Worm (Caenorhabditis elegans): ENCODE measurements around the gene C40A11.8.

DNA sequence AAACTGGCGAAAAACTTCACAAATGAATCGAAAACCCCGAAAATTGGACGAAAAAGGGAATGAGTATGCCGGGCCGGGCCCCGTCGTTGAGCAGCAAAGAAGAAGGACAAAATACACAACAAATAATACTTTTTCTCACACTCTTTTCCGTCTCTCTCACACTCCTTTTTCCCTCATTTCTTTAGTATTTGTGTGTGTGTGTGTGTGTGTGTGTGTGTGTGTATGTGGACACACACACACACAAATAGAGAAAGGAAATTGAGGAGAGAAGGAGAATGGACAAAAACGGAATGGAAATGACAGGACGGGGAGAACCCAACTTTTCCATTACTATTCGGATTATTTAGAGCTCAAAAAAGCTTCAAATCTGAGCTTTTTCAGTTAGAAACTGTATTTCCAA lies 44.8 kb upstream of the C40A11.8 start:
- TF ChIP-seq efl-3 (GFP tag; optimal IDR thresholded peaks at IDR 0.05) (no peak), lir-3 (tag; optimal IDR thresholded peaks at IDR 0.05; ENCODE audit: poor library complexity) (no peak), hpl-2 (GFP tag; optimal IDR thresholded peaks at IDR 0.05) (no peak), fkh-10 (GFP tag; optimal IDR thresholded peaks at IDR 0.05) (peak; percentile 45), fos-1 (tag; optimal IDR thresholded peaks at IDR 0.05) (no peak), sox-4 (tag; optimal IDR thresholded peaks at IDR 0.05) (no peak), pqm-1 (tag; optimal IDR thresholded peaks at IDR 0.05) (no peak), mep-1 (tag; optimal IDR thresholded peaks at IDR 0.05) (peak; percentile 34), ama-1 (optimal IDR thresholded peaks at IDR 0.05) (no peak), F16B12.6 (tag; optimal IDR thresholded peaks at IDR 0.05) (peak; percentile 41)
